Fruit fly (Drosophila melanogaster): ENCODE results near the gene Ir94e.
A peak's percentile ranks its signal among the peaks of the same experiment; 100 is the strongest.

The Ir94e gene

DNA sequence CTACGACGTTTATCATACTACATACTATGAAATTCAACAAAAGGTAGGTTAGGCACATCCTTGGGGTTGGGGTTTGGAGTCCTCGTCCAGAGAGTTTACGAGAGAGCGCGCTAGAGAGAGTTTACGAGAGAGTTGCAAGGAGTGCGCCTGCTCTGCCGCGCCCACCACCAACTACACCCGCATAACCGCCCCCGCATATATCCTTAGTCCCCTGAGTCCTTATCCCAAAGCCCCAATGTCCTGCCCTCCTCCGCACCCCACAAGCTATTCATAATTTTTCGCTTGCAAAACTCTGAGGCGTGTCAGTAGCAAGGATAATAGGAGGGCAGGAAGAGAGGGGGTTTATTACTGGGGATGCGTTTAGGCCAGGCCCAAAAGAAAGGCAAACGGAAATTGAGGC lies 21.6 kb upstream of the Ir94e start (continued):
- TF ChIP-seq CG10321 (GFP tag; IDR thresholded peaks at IDR 0.05) = 0 out of 2 replicates have a peak, but pooled peaks have one; percentile 7
- no peak for TF ChIP-seq CG10274 (GFP tag; optimal IDR thresholded peaks at IDR 0.05)
- TF ChIP-seq Trl (optimal IDR thresholded peaks at IDR 0.05) = peak; percentile 45 to 64
- TF ChIP-seq Trl (GFP tag; optimal IDR thresholded peaks at IDR 0.05) = no peak
- peak; percentile 70 for TF ChIP-seq CG13894 (tag; optimal IDR thresholded peaks at IDR 0.05)
- no peak for TF ChIP-seq nom (GFP tag; optimal IDR thresholded peaks at IDR 0.05)
- TF ChIP-seq bsh (GFP tag; optimal IDR thresholded peaks at IDR 0.05) = peak in 1 of 2 experiments; percentile 5

DNA sequence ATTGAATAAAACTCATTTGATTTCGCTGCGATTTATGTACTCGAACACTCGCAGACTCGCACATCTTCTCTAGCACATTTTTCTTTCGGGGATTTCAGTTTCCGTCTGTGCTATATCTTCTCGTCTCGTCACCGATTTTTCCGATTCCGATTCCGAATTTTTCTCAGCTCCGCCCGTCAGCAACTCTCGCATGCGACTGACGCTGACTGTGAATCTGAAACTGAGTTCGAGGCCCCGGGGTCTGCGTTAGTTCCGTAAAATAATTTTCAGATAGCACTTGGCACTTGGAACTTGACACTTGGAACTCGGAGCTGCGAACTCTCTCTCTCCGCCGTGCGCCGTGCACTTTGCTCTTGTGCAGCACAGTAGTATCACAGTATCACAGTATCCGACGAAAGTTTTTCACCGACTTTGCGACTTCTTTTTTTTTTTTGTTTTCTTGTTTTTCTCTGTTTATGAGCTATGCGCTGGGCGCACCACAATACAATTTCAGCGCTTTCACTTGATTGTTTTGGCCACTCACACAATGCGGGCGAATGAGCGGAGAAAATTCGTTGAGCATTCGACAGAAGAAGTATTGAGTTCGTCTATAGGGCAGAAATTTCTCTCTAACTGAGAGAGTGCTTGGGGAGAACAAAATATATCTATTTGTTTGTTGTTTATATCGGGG lies 20.6 kb upstream of the Ir94e start, which contains the start of gene CG4393:
Gene CG4393, minus strand, starts transcription at position 187 of the 670 bp plus-strand sequence.
- TF ChIP-seq z (GFP tag; IDR thresholded peaks at IDR 0.05) (peak; percentile 73; the same call in 2 of the 3 replicates), HLH4C (GFP tag; IDR thresholded peaks at IDR 0.05; ENCODE audit: partially characterized antibody) (0 out of 3 replicates have a peak, but pooled peaks have one; percentile 30), CG8388 (GFP tag; optimal IDR thresholded peaks at IDR 0.05) (peak; percentile 94), gfzf (GFP tag; optimal IDR thresholded peaks at IDR 0.05) (no peak), hkb (optimal IDR thresholded peaks at IDR 0.05) (no peak), hkb (GFP tag; IDR thresholded peaks at IDR 0.05) (no peak), Hr78 (GFP tag; optimal IDR thresholded peaks at IDR 0.05) (peak in 1 of 2 experiments; percentile 91), CG9215 (GFP tag; IDR thresholded peaks at IDR 0.05) (no peak), Bgb (GFP tag; IDR thresholded peaks at IDR 0.05; ENCODE audit: partially characterized antibody) (0 out of 2 replicates have a peak, but pooled peaks have one; percentile 16), ci (GFP tag; IDR thresholded peaks at IDR 0.05) (0 out of 3 replicates have a peak, but pooled peaks have one; percentile 35), hbn (GFP tag; IDR thresholded peaks at IDR 0.05; ENCODE audit: partially characterized antibody) (0 out of 2 replicates have a peak, but pooled peaks have one; percentile 9), Drgx (GFP tag; IDR thresholded peaks at IDR 0.05) (peak; percentile 59), Awh (GFP tag; IDR thresholded peaks at IDR 0.05) (0 out of 2 replicates have a peak, but pooled peaks have one; percentile 17), CG15514 (GFP tag; optimal IDR thresholded peaks at IDR 0.05) (peak; percentile 89), Med (GFP tag) (peak; percentile 61), gcm (GFP tag; optimal IDR thresholded peaks at IDR 0.05) (peak; percentile 94), CG3163 (GFP tag; optimal IDR thresholded peaks at IDR 0.05) (no peak), en (GFP tag; optimal IDR thresholded peaks at IDR 0.05) (no peak), chinmo (GFP tag; IDR thresholded peaks at IDR 0.05; ENCODE audit: partially characterized antibody) (0 out of 4 replicates have a peak, but pooled peaks have one; percentile 44), Blimp-1 (GFP tag; optimal IDR thresholded peaks at IDR 0.05) (peak; percentile 61), Mad (GFP tag; optimal IDR thresholded peaks at IDR 0.05) (no peak), lab (GFP tag; optimal IDR thresholded peaks at IDR 0.05) (no peak), vvl (GFP tag; IDR thresholded peaks at IDR 0.05) (0 out of 2 replicates have a peak, but pooled peaks have one; percentile 24), Dbx (GFP tag; IDR thresholded peaks at IDR 0.05) (0 out of 3 replicates have a peak, but pooled peaks have one; percentile 24), Deaf1 (tag; optimal IDR thresholded peaks at IDR 0.05) (peak; percentile 31), row (GFP tag; IDR thresholded peaks at IDR 0.05) (peak; percentile 51), CG2199 (GFP tag; IDR thresholded peaks at IDR 0.05) (peak; percentile 86; the same call in 1 of the 3 replicates), NFAT (GFP tag; IDR thresholded peaks at IDR 0.05) (no peak), Dll (GFP tag; IDR thresholded peaks at IDR 0.05; ENCODE audit: partially characterized antibody) (peak; percentile 36; the same call in 2 of the 4 replicates), Trl (optimal IDR thresholded peaks at IDR 0.05) (peak; percentile 53 to 67), Trl (GFP tag; optimal IDR thresholded peaks at IDR 0.05) (no peak), aop (GFP tag; IDR thresholded peaks at IDR 0.05) (peak; percentile 2; the same call in 1 of the 2 replicates), C15 (GFP tag; IDR thresholded peaks at IDR 0.05) (no peak), MBD-R2 (GFP tag; IDR thresholded peaks at IDR 0.05) (no peak), gcm2 (GFP tag; optimal IDR thresholded peaks at IDR 0.05) (peak; percentile 18), ewg (GFP tag; optimal IDR thresholded peaks at IDR 0.05) (peak; percentile 25), fru (optimal IDR thresholded peaks at IDR 0.05) (no peak), Jarid2 (GFP tag; optimal IDR thresholded peaks at IDR 0.05) (peak; percentile 43), CG13894 (tag; optimal IDR thresholded peaks at IDR 0.05) (peak; percentile 90), CG17359 (tag; optimal IDR thresholded peaks at IDR 0.05) (peak; percentile 15), sens (GFP tag) (peak; percentile 49), bsh (GFP tag; optimal IDR thresholded peaks at IDR 0.05) (peak in 1 of 2 experiments; percentile 44), nom (GFP tag; optimal IDR thresholded peaks at IDR 0.05) (peak; percentile 80), abd-A (tag; optimal IDR thresholded peaks at IDR 0.05) (peak; percentile 57)

Data from whole organism, embryonic.